Worm (Caenorhabditis elegans) whole organism, late embryonic: ENCODE measurements around the gene ulp-4.

ENCODE experiments used
- ama-1 ChIP-seq: fragments of 150-350 bp; optimal IDR thresholded peaks from 2 replicates; lab custom pipeline; 2014
- pros-1 ChIP-seq: fragments of 150-350 bp; optimal IDR thresholded peaks from 2 replicates; lab custom pipeline; 2014; ENCODE audit warnings: missing biosample characterization, missing genetic modification reagents, missing genetic modification characterization

ce11 chrII:8093914-8094313, 35.8 kb upstream of the ulp-4 start:
- no peak for TF ChIP-seq pros-1 (tag; lab: Kevin White, UChicago)
- TF ChIP-seq ama-1 (lab: Kevin White, UChicago) = no peak
